Worm (Caenorhabditis elegans): ENCODE measurements around the gene F56F11.1.

The F56F11.1 gene

DNA sequence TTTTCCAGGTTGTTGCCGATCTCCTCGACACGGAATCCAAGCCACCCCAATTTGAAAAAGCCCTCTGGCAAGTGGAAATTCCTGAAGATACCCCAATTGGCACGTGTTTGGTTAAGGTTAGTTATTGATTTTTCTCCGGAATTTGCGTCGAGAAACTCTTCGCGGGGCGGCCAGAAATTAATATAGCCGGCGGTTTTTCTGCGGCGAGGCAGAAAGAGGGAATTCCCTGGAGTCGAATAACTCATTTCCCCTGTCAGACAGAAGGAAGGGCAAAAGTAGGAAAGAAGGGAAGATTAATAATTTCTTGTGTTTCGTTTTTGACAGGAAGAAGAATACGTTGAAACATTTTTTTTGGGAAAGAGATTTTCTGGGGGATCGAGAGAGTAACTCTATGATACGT lies 27.1 kb downstream of the F56F11.1 start:
- no peak for TF ChIP-seq ceh-13 (GFP tag; optimal IDR thresholded peaks at IDR 0.05)
- TF ChIP-seq ets-7 (tag; optimal IDR thresholded peaks at IDR 0.05) = no peak
- TF ChIP-seq tbx-37 (GFP tag; conservative IDR thresholded peaks at IDR 0.05) = no peak
- TF ChIP-seq sea-1 (GFP tag; conservative IDR thresholded peaks at IDR 0.05) = no peak
- no peak for TF ChIP-seq hmbx-1 (tag; optimal IDR thresholded peaks at IDR 0.05)
- TF ChIP-seq tra-4 (tag; optimal IDR thresholded peaks at IDR 0.05) = no peak
- TF ChIP-seq ceh-36 (tag; optimal IDR thresholded peaks at IDR 0.05) = no peak
- TF ChIP-seq aly-1 (tag; optimal IDR thresholded peaks at IDR 0.05) = no peak
- no peak for TF ChIP-seq tbx-11 (GFP tag; IDR thresholded peaks at IDR 0.05)
- no peak for TF ChIP-seq ama-1 (optimal IDR thresholded peaks at IDR 0.05)
- no peak for TF ChIP-seq scrt-1 (GFP tag; IDR thresholded peaks at IDR 0.05)
- no peak for TF ChIP-seq B0310.2 (tag; optimal IDR thresholded peaks at IDR 0.05)
- no peak for TF ChIP-seq hnd-1 (tag; optimal IDR thresholded peaks at IDR 0.05)

DNA sequence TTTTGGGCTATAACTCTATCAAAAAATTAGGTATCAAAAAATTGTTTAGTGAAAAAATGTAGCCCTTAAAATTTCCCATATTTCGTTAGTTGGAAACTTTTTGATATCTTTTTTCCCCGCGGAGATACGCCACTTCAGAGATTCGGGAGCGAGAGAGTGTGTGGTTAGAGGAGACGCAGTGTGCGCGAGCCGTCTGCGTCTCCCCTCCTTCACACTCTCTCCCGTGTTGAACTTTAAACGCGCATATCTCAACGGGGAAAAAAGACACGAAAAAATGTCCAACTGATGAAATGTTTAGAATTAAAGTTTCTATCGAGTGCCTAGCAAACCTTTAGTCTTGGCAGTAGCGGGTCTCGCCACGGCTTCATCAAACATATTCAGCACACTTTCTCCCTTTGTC lies 28.7 kb downstream of the F56F11.1 start:
- TF ChIP-seq pes-1 (GFP tag; IDR thresholded peaks at IDR 0.05) (no peak), hnd-1 (tag; optimal IDR thresholded peaks at IDR 0.05) (no peak), flt-1 (GFP tag; IDR thresholded peaks at IDR 0.05) (no peak), F13C5.2 (tag; optimal IDR thresholded peaks at IDR 0.05) (no peak), aly-1 (tag; optimal IDR thresholded peaks at IDR 0.05) (no peak), ama-1 (optimal IDR thresholded peaks at IDR 0.05) (no peak), sea-1 (GFP tag; conservative IDR thresholded peaks at IDR 0.05) (no peak), B0310.2 (tag; optimal IDR thresholded peaks at IDR 0.05) (no peak), ets-7 (tag; optimal IDR thresholded peaks at IDR 0.05) (no peak), tbx-37 (GFP tag; conservative IDR thresholded peaks at IDR 0.05) (no peak)

DNA sequence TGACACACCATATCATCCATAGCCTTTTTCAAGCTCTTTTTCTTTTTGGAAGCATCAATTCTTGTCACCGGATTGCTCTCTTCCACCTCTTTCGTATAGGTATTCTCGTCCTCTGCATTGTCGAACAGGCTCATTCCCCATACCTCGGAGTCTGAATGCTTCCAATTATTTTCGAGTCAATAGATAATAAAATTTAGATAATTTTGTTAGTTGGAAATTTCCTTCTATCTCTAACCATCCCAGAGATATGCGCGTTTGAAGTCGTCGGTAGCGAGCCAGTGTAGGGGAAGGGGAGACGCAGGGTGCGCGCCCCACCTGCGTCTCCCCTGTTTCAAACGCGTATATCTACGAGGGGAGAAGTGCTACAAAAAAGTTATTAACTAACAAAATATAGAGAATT lies 29.3 kb downstream of the F56F11.1 start:
- no peak for TF ChIP-seq tbx-37 (GFP tag; conservative IDR thresholded peaks at IDR 0.05)

DNA sequence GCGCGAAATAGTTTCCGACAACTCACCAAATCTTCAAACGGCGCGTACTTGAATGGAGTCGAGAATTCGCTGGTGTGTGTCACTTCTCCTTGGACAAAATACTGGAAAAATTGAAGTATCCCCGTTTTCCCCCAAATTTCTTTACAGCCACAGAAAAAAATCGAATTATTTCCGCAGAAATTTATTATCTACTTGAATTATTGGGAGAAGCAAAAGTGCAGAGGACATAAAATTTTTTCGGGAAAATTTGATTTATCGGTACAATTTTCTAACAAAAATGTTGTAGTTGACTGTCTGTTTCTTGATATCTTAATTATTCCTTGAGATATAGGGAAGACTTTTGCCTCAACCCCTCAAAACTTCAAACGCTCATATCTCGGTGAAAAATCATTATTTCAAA lies 31.5 kb downstream of the F56F11.1 start, which contains the start of gene R10F2.4:
TSS of gene R10F2.4 (minus strand) at position 101 of the 400 bp plus-strand sequence.
- TF ChIP-seq ceh-36 (tag; optimal IDR thresholded peaks at IDR 0.05) = no peak
- no peak for TF ChIP-seq sea-1 (GFP tag; conservative IDR thresholded peaks at IDR 0.05)
- no peak for TF ChIP-seq tbx-37 (GFP tag; conservative IDR thresholded peaks at IDR 0.05)
- no peak for TF ChIP-seq hnd-1 (tag; optimal IDR thresholded peaks at IDR 0.05)
- TF ChIP-seq aly-1 (tag; optimal IDR thresholded peaks at IDR 0.05) = no peak
- no peak for TF ChIP-seq flt-1 (GFP tag; IDR thresholded peaks at IDR 0.05)
- TF ChIP-seq F13C5.2 (tag; optimal IDR thresholded peaks at IDR 0.05) = no peak
- TF ChIP-seq hmbx-1 (tag; optimal IDR thresholded peaks at IDR 0.05) = no peak
- TF ChIP-seq pes-1 (GFP tag; IDR thresholded peaks at IDR 0.05) = no peak
- no peak for TF ChIP-seq ceh-13 (GFP tag; optimal IDR thresholded peaks at IDR 0.05)
- TF ChIP-seq scrt-1 (GFP tag; IDR thresholded peaks at IDR 0.05) = no peak
- no peak for TF ChIP-seq ama-1 (optimal IDR thresholded peaks at IDR 0.05)
- no peak for TF ChIP-seq tra-4 (tag; optimal IDR thresholded peaks at IDR 0.05)
- no peak for TF ChIP-seq ets-7 (tag; optimal IDR thresholded peaks at IDR 0.05)
- TF ChIP-seq B0310.2 (tag; optimal IDR thresholded peaks at IDR 0.05) = no peak
- no peak for TF ChIP-seq tbx-11 (GFP tag; IDR thresholded peaks at IDR 0.05)

DNA sequence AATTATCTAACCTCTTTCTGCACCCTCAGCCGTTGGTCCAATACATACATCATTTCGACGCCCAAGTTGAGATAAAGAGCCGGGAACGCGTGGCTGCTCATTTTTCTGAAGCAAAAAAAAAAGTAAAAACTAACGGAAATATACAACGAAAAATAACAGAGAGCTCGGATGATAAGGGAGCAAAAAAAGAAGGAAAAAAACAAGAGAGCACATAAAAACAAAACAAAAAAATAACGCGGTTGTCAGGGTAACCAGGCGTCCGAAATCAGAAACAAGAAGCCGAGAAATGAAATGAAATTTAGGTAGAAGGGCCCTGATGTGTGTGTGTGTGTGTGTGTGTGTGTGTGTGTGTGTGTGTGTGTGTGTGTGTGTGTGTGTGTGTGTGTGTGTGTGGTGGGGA lies 33.1 kb downstream of the F56F11.1 start, which contains the start of gene R10F2.5:
TSS of gene R10F2.5 (minus strand) at position 101 of the 400 bp plus-strand sequence.
- TF ChIP-seq hnd-1 (tag; optimal IDR thresholded peaks at IDR 0.05) (no peak), scrt-1 (GFP tag; IDR thresholded peaks at IDR 0.05) (no peak), aly-1 (tag; optimal IDR thresholded peaks at IDR 0.05) (no peak), tra-4 (tag; optimal IDR thresholded peaks at IDR 0.05) (no peak), sea-1 (GFP tag; conservative IDR thresholded peaks at IDR 0.05) (no peak), flt-1 (GFP tag; IDR thresholded peaks at IDR 0.05) (no peak), hmg-4 (GFP tag; optimal IDR thresholded peaks at IDR 0.05) (no peak), ets-7 (tag; optimal IDR thresholded peaks at IDR 0.05) (no peak), tbx-37 (GFP tag; conservative IDR thresholded peaks at IDR 0.05) (no peak)

DNA sequence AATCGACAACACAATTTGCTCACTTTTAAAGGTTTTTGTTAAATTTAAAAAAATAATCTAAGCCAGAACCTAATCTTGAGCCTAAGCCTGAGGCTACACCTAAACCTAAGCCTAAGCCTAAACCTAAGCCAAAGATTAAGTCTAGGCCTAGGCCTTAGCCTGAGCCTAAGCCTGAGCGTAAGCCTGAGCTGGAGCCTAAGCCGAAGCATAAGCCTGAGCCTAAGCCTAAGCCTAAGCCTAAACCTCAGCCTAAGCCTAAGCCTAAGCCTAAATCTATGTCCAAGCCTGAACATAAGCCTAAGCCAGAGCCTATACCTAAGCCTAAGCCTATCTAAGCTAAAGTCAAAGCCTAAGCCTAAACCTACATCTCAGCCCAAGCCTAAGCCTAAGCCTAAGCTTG lies 46.2 kb downstream of the F56F11.1 start:
- TF ChIP-seq sea-1 (GFP tag; conservative IDR thresholded peaks at IDR 0.05) (no peak), ceh-36 (tag; optimal IDR thresholded peaks at IDR 0.05) (peak; percentile 79)

DNA sequence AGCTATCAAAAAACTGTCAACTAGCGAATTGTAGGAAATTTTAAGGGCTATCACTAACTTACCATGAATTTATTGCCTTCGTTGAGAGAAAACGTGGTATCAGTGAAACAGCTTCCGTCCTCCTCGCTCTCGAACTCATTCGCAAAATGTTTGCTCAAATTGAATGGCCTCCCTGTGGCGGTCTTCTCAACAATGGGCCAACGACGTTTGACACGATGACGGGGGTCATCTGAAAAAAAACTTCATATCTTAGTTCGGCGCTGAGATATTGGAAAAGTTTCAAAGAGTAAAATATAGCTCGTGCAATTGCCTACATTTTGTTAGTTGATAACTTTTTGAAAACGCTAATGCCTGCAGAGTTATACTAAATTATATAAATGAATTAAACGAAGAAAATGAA lies 50.0 kb downstream of the F56F11.1 start:
- TF ChIP-seq ceh-13 (GFP tag; optimal IDR thresholded peaks at IDR 0.05) = no peak
- TF ChIP-seq B0310.2 (tag; optimal IDR thresholded peaks at IDR 0.05) = no peak
- no peak for TF ChIP-seq F13C5.2 (tag; optimal IDR thresholded peaks at IDR 0.05)

All from whole organism, early embryonic.